Fruit fly (Drosophila melanogaster) whole organism, embryonic: Measurements from ENCODE around the gene Spn28Db.
A peak's percentile ranks its signal among the peaks of the same experiment; 100 is the strongest.

Experiments
- Adf1 ChIP-seq: fragments of 200-800 bp; sonication (Bioruptor generic); IDR thresholded peaks from 2 replicates; pipeline ENCODE4 v1.3.6; 2022; ENCODE audit warnings: missing biosample characterization, missing genetic modification characterization
- Awh ChIP-seq: fragments of 200-800 bp; sonication (Bioruptor generic); IDR thresholded peaks from 2 replicates; pipeline ENCODE4, ENCODE4 v1.3.6; 2022; ENCODE audit warnings: missing biosample characterization, missing genetic modification characterization
- CG11504 ChIP-seq: fragments of 200-800 bp; sonication (Bioruptor generic); optimal IDR thresholded peaks from 3 replicates; lab custom pipeline; 2019; ENCODE audit warnings: missing biosample characterization, mild to moderate bottlenecking, missing genetic modification characterization, moderate library complexity
- CG14050 ChIP-seq: fragments of 200-800 bp; sonication (Bioruptor generic); IDR thresholded peaks from 3 replicates; pipeline ENCODE4 v1.3.6; 2022; ENCODE audit warnings: missing biosample characterization, missing genetic modification characterization
- CG16779 ChIP-seq: fragments of 200-800 bp; sonication (Bioruptor generic); IDR thresholded peaks from 2 replicates; pipeline ENCODE4 v1.3.6; 2022; ENCODE audit warnings: missing biosample characterization, missing genetic modification characterization
- CG18476 ChIP-seq: fragments of 200-800 bp; sonication (Bioruptor generic); optimal IDR thresholded peaks from 2 replicates; lab custom pipeline; 2016; ENCODE audit warnings: missing biosample characterization, mild to moderate bottlenecking, missing genetic modification characterization
- Camta ChIP-seq: fragments of 200-800 bp; sonication (Bioruptor generic); optimal IDR thresholded peaks from 2 replicates; lab custom pipeline; 2016; ENCODE audit warnings: missing biosample characterization, missing genetic modification characterization
- D19A ChIP-seq: fragments of 200-800 bp; optimal IDR thresholded peaks from 3 replicates; lab custom pipeline; 2019; ENCODE audit warnings: missing biosample characterization, mild to moderate bottlenecking, missing genetic modification characterization, moderate library complexity
- D19B ChIP-seq: fragments of 200-800 bp; sonication (Bioruptor generic); optimal IDR thresholded peaks from 2 replicates; lab custom pipeline; 2017; ENCODE audit warnings: missing biosample characterization, mild to moderate bottlenecking, missing genetic modification characterization
- Dad ChIP-seq: fragments of 200-800 bp; sonication (Bioruptor generic); optimal IDR thresholded peaks from 3 replicates; lab custom pipeline; 2016; ENCODE audit warnings: missing biosample characterization, missing genetic modification characterization
- Drgx ChIP-seq: fragments of 200-800 bp; sonication (Bioruptor generic); IDR thresholded peaks from 2 replicates; pipeline ENCODE4 v1.3.6; 2022; ENCODE audit warnings: missing biosample characterization, missing genetic modification characterization
- Hsf ChIP-seq: fragments of 200-800 bp; sonication (Bioruptor generic); optimal IDR thresholded peaks from 3 replicates; lab custom pipeline; 2016; ENCODE audit warnings: missing biosample characterization, missing genetic modification characterization
- Max ChIP-seq: fragments of 200-800 bp; sonication (Bioruptor generic); optimal IDR thresholded peaks from 2 replicates; lab custom pipeline; 2016; ENCODE audit warnings: missing biosample characterization, mild to moderate bottlenecking, missing genetic modification characterization
- Med ChIP-seq: fragments of 200-800 bp; sonication (Bioruptor generic); peaks from one replicate; lab custom pipeline; 2016; ENCODE audit warnings: missing biosample characterization, missing genetic modification characterization, mild to moderate bottlenecking, inconsistent platforms, moderate library complexity
- Mes4 ChIP-seq: fragments of 200-800 bp; sonication (Bioruptor generic); optimal IDR thresholded peaks from 2 replicates; lab custom pipeline; 2016; ENCODE audit warnings: missing biosample characterization, missing genetic modification characterization
- Ptx1 ChIP-seq: fragments of 200-800 bp; sonication (Bioruptor generic); IDR thresholded peaks from 2 replicates; pipeline ENCODE4 v1.3.6; 2022; ENCODE audit warnings: missing biosample characterization, missing genetic modification characterization
- Rx ChIP-seq: fragments of 200-800 bp; sonication (Bioruptor generic); IDR thresholded peaks from 2 replicates; pipeline ENCODE4 v1.3.6; 2022; ENCODE audit warnings: missing biosample characterization, missing genetic modification characterization
- Sox102F ChIP-seq: fragments of 200-800 bp; sonication (Bioruptor generic); optimal IDR thresholded peaks from 2 replicates; lab custom pipeline; 2018; ENCODE audit warnings: missing biosample characterization, mild to moderate bottlenecking, missing genetic modification characterization, moderate library complexity
- Spps ChIP-seq: fragments of 200-800 bp; sonication (Bioruptor generic); optimal IDR thresholded peaks from 2 replicates; lab custom pipeline; 2018; ENCODE audit warnings: missing biosample characterization, mild to moderate bottlenecking, missing genetic modification characterization
- Sry-δ ChIP-seq: fragments of 200-800 bp; sonication (Bioruptor generic); optimal IDR thresholded peaks from 2 replicates; lab custom pipeline; 2016; ENCODE audit warnings: missing biosample characterization, missing genetic modification characterization
- al ChIP-seq: fragments of 200-800 bp; sonication (Bioruptor generic); IDR thresholded peaks from 2 replicates; pipeline ENCODE4 v1.3.6; 2022; ENCODE audit warnings: missing biosample characterization, missing genetic modification characterization
- bsh ChIP-seq, 2 experiments: fragments of 200-800 bp; sonication (Bioruptor generic); optimal IDR thresholded peaks; 2 replicates each; lab custom pipeline; 2017 to 2018; ENCODE audit warnings: mild to moderate bottlenecking in 2 of 2, missing biosample characterization in 2 of 2, missing genetic modification characterization in 2 of 2, moderate library complexity in 1 of 2
- ci ChIP-seq: fragments of 200-800 bp; sonication (Bioruptor generic); IDR thresholded peaks from 3 replicates; pipeline ENCODE4 v1.3.6; 2022; ENCODE audit warnings: missing biosample characterization, missing genetic modification characterization
- corto ChIP-seq: fragments of 200-800 bp; sonication (Bioruptor generic); optimal IDR thresholded peaks from 2 replicates; lab custom pipeline; 2016; ENCODE audit warnings: missing biosample characterization, mild to moderate bottlenecking, missing genetic modification characterization, moderate library complexity
- dmrt99B ChIP-seq: fragments of 200-800 bp; sonication (Bioruptor generic); optimal IDR thresholded peaks from 2 replicates; lab custom pipeline; 2018; ENCODE audit warnings: missing biosample characterization, mild to moderate bottlenecking, missing genetic modification characterization, moderate library complexity
- dysf ChIP-seq: fragments of 200-800 bp; sonication (Bioruptor generic); IDR thresholded peaks from 3 replicates; pipeline ENCODE4 v1.3.6; 2022; ENCODE audit warnings: missing biosample characterization, missing genetic modification characterization
- exex ChIP-seq: fragments of 200-800 bp; sonication (Bioruptor generic); optimal IDR thresholded peaks from 4 replicates; lab custom pipeline; 2018; ENCODE audit warnings: missing biosample characterization, mild to moderate bottlenecking, missing genetic modification characterization, moderate library complexity
- eyg ChIP-seq: fragments of 200-800 bp; sonication (Bioruptor generic); optimal IDR thresholded peaks from 3 replicates; lab custom pipeline; 2016; ENCODE audit warnings: missing biosample characterization, missing genetic modification characterization
- gem ChIP-seq: fragments of 200-800 bp; sonication (Bioruptor generic); optimal IDR thresholded peaks from 2 replicates; lab custom pipeline; 2019; ENCODE audit warnings: missing biosample characterization, mild to moderate bottlenecking, missing genetic modification characterization, moderate library complexity
- grau ChIP-seq: fragments of 200-800 bp; optimal IDR thresholded peaks from 3 replicates; lab custom pipeline; 2019; ENCODE audit warnings: missing biosample characterization, mild to moderate bottlenecking, missing genetic modification characterization, moderate library complexity
- her ChIP-seq: fragments of 200-800 bp; sonication (Bioruptor generic); optimal IDR thresholded peaks from 2 replicates; lab custom pipeline; 2016; ENCODE audit warnings: missing biosample characterization, missing genetic modification characterization
- hkb ChIP-seq, 2 experiments: fragments of 200-800 bp in 1 of 2; fragments of >200 bp in 1 of 2; sonication (Bioruptor generic) in 1 of 2; IDR thresholded peaks in 1 of 2; optimal IDR thresholded peaks in 1 of 2; 2 replicates each; pipeline versions ENCODE4 v1.3.6 to Lab custom; 2017 to 2022; ENCODE audit warnings: missing biosample characterization in 1 of 2, missing genetic modification characterization in 1 of 2
- lbe ChIP-seq: fragments of 200-800 bp; sonication (Bioruptor generic); optimal IDR thresholded peaks from 2 replicates; lab custom pipeline; 2016; ENCODE audit warnings: missing biosample characterization, mild to moderate bottlenecking, missing genetic modification characterization
- nom ChIP-seq: fragments of 200-800 bp; sonication (Bioruptor generic); optimal IDR thresholded peaks from 2 replicates; lab custom pipeline; 2017; ENCODE audit warnings: missing biosample characterization, missing genetic modification characterization, mild to moderate bottlenecking, moderate library complexity, missing genetic modification reagents
- sens ChIP-seq: fragments of 200-800 bp; sonication (Bioruptor generic); peaks from one replicate; lab custom pipeline; 2016; ENCODE audit warnings: missing biosample characterization, missing genetic modification characterization
- sob ChIP-seq: fragments of 200-800 bp; sonication (Bioruptor generic); IDR thresholded peaks from 2 replicates; pipeline ENCODE4 v1.3.6; 2022; ENCODE audit warnings: missing biosample characterization, missing genetic modification characterization
- usp ChIP-seq: fragments of >200 bp; optimal IDR thresholded peaks from 2 replicates; lab custom pipeline; 2017; ENCODE audit warnings: missing biosample characterization, missing genetic modification characterization
- zfh1 ChIP-seq: fragments of 200-800 bp; sonication (Bioruptor generic); IDR thresholded peaks from 3 replicates; pipeline ENCODE4 v1.3.6; 2022; ENCODE audit warnings: missing biosample characterization, missing genetic modification characterization

The Spn28Db gene

dm6 chr2L:7914948-7915549, 24.5 kb upstream of the Spn28Db start (continued):
- TF ChIP-seq Awh (GFP tag; lab: Robert Waterston, UW) = no peak
- 0 out of 3 replicates have a peak, but pooled peaks have one; percentile 23 for TF ChIP-seq zfh1 (GFP tag; lab: Robert Waterston, UW)
- 0 out of 2 replicates have a peak, but pooled peaks have one; percentile 27 for TF ChIP-seq Ptx1 (GFP tag; lab: Robert Waterston, UW)

DNA sequence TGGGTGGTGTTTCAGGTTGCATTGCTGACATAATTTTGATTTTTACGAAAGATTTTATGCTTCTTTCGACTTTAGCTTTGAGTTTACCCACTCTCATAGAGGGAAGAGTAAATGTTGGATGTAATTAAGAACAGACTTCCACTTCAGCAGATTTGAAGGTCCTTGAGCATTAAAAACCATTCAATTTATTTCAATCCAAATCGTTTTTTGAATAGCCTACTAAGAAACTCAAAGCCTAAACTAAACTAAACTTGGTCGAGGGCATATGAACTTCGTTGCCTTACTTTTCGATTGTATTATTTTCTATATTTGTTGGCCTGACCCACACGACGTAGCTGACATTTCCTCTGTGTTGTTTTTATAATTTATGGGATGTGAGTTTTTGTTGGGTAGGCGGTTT, 22.4 kb upstream of the Spn28Db start:
- peak; percentile 76 for TF ChIP-seq sens (GFP tag; lab: Kevin White, UChicago)
- TF ChIP-seq gem (tag; lab: Kevin White, UChicago) = peak; percentile 10
- TF ChIP-seq dysf = 0 out of 3 replicates have a peak, but pooled peaks have one; percentile 8
- TF ChIP-seq exex (tag; lab: Kevin White, UChicago) = no peak
- peak; percentile 76 for TF ChIP-seq D19A (tag; lab: Kevin White, UChicago)
- TF ChIP-seq dmrt99B (tag; lab: Kevin White, UChicago) = peak; percentile 25
- peak; percentile 5 for TF ChIP-seq Sox102F
- peak; percentile 42 for TF ChIP-seq Med
- no peak for TF ChIP-seq Sry-δ (GFP tag; lab: Kevin White, UChicago)

- TF ChIP-seq Adf1 (GFP tag; lab: Robert Waterston, UW) (no peak), Med (peak; percentile 31), usp (GFP tag; lab: Kevin White, UChicago) (no peak)
- TF ChIP-seq, all 482 proteins: peak for 1
Observed at dm6 chr2L:7911209-7911859, 20.8 kb upstream of the Spn28Db start.

- TF ChIP-seq Hsf (no peak), CG18476 (GFP tag; lab: Kevin White, UChicago) (no peak), nom (peak; percentile 76), bsh (GFP tag; optimal IDR thresholded peaks at IDR 0.05; lab: Kevin White, UChicago) (peak in 1 of 2 experiments; percentile 48)
Observed at dm6 chr2L:7909854-7910253, 19.4 kb upstream of the Spn28Db start.

dm6 chr2L:7909327-7909804, 18.9 kb upstream of the Spn28Db start:
- TF ChIP-seq nom = peak; percentile 59
- peak; percentile 53 for TF ChIP-seq lbe
- TF ChIP-seq CG14050 (GFP tag; lab: Robert Waterston, UW) = no peak
- peak; percentile 61 for TF ChIP-seq corto
- no peak for TF ChIP-seq al

DNA sequence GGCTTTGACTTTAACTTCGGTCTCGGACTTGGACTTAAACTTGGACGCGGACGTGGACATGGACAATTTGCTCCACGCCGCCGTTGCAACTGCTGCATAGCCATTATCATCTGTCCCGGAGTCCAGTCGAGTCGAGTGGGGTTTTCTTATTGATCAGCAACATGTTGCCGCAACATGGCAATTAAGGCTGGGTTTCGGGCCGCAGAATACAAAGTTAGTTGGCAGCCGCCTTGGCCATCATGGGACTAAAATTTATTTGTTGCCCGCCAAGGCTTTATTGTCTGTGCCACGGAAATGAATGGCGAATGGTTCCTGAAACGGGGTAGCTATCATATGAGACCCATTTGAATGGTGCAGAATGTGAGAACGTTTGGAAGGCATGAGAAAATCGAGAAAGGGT, 11.3 kb upstream of the Spn28Db start:
- peak; percentile 87 for TF ChIP-seq CG11504
- TF ChIP-seq sob (GFP tag; lab: Robert Waterston, UW) = no peak

DNA sequence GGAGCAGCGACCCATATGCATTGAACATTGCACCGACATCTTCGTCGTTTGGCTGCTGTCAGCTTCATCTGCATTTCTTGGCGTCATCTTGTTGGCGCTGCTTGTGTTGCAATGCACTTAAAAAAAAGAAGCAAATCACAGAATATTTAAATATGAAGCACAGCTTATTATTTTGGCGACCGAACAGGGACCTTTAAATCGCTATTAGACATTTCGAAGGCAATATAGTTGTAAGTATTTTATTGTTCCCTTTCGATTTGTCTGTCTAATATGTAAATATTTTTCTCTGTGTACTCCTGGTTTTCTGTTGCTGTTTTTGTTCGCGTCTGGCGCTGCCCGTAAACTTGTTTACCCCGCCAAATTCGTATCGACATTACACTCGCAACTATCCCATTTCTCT, 9.4 kb upstream of the Spn28Db start:
- peak; percentile 94 for TF ChIP-seq nom
- no peak for TF ChIP-seq hkb (optimal IDR thresholded peaks at IDR 0.05; lab: Kevin White, UChicago)
- TF ChIP-seq hkb (GFP tag; IDR thresholded peaks at IDR 0.05; lab: Robert Waterston, UW) = no peak
- TF ChIP-seq CG16779 (GFP tag; lab: Robert Waterston, UW) = no peak
- TF ChIP-seq eyg = no peak
- no peak for TF ChIP-seq Spps (tag; lab: Kevin White, UChicago)
- no peak for TF ChIP-seq Camta
- no peak for TF ChIP-seq D19B (GFP tag; lab: Kevin White, UChicago)
- TF ChIP-seq Mes4 = no peak
- TF ChIP-seq Drgx (GFP tag; lab: Robert Waterston, UW) = peak; percentile 88
- TF ChIP-seq Max (GFP tag; lab: Kevin White, UChicago) = no peak
- TF ChIP-seq ci (GFP tag; lab: Robert Waterston, UW) = 0 out of 3 replicates have a peak, but pooled peaks have one; percentile 23
- no peak for TF ChIP-seq grau (tag; lab: Kevin White, UChicago)
- TF ChIP-seq CG11504 = peak; percentile 29
- no peak for TF ChIP-seq zfh1 (GFP tag; lab: Robert Waterston, UW)
- TF ChIP-seq bsh (GFP tag; optimal IDR thresholded peaks at IDR 0.05; lab: Kevin White, UChicago) = peak in 1 of 2 experiments; percentile 93
- no peak for TF ChIP-seq her (GFP tag; lab: Kevin White, UChicago)
- no peak for TF ChIP-seq Dad (GFP tag; lab: Kevin White, UChicago)
- TF ChIP-seq Rx (GFP tag; lab: Robert Waterston, UW) = 0 out of 2 replicates have a peak, but pooled peaks have one; percentile 5
